Worm (Caenorhabditis elegans): ENCODE data around the gene paqr-2.

Gene paqr-2

ce11 chrIII:5338787-5339186 is 40.9 kb downstream of the paqr-2 start:
- TF ChIP-seq unc-62 (GFP tag; optimal IDR thresholded peaks at IDR 0.05): no peak

- TF ChIP-seq unc-62 (GFP tag; optimal IDR thresholded peaks at IDR 0.05): no peak
Observed at ce11 chrIII:5334517-5335049, 45.1 kb downstream of the paqr-2 start.

ce11 chrIII:5329372-5329771 is 50.4 kb downstream of the paqr-2 start:
- TF ChIP-seq unc-62 (GFP tag; optimal IDR thresholded peaks at IDR 0.05): no peak

- no peak for TF ChIP-seq unc-62 (GFP tag; optimal IDR thresholded peaks at IDR 0.05)
Observed at ce11 chrIII:5326323-5326722, 53.4 kb downstream of the paqr-2 start, which contains the start of gene sorf-2. sorf-2 (plus strand) TSS chrIII:5326623.

Data from whole organism, dauer.